Worm (Caenorhabditis elegans) whole organism, young adult: ENCODE results near the gene clec-256.
"Not testable (repeated sequence)": the region's sequence is repeated elsewhere in the genome, so short reads cannot be mapped to it uniquely, and the experiment has no call there.

ENCODE experiments used
- B0019.2 ChIP-seq: fragments of 200-800 bp; sonication (Bioruptor generic); conservative IDR thresholded peaks from 2 replicates; pipeline ENCODE4 v1.3.6; 2022; ENCODE audit warnings: missing genetic modification reagents, missing genetic modification characterization, missing compliant biosample characterization
- C17E4.6 ChIP-seq: fragments of 200-800 bp; sonication (Bioruptor generic); IDR thresholded peaks from 2 replicates; pipeline ENCODE4 v1.3.6; 2022; ENCODE audit warnings: missing genetic modification reagents, missing genetic modification characterization, missing compliant biosample characterization
- F23B12.7 ChIP-seq: sonication (generic microtip); optimal IDR thresholded peaks from 2 replicates; lab custom pipeline; 2017; ENCODE audit warnings: missing genetic modification characterization, mild to moderate bottlenecking, missing compliant biosample characterization, antibody characterized with exemption, moderate library complexity; ENCODE audit not compliant: insufficient read depth
- F39B2.1 ChIP-seq: fragments of 200-800 bp; sonication (Bioruptor generic); IDR thresholded peaks from 2 replicates; pipeline ENCODE4 v1.3.6; 2022; ENCODE audit warnings: missing genetic modification reagents, missing genetic modification characterization, missing compliant biosample characterization
- Y53F4B.3 ChIP-seq: fragments of 200-800 bp; sonication (Bioruptor generic); IDR thresholded peaks from 2 replicates; pipeline ENCODE4 v1.3.6; 2022; ENCODE audit warnings: missing genetic modification reagents, missing genetic modification characterization, missing compliant biosample characterization
- Y53G8AR.9 ChIP-seq: fragments of 200-800 bp; sonication (Bioruptor generic); conservative IDR thresholded peaks from 2 replicates; pipeline ENCODE4 v1.3.6; 2022; ENCODE audit warnings: missing genetic modification reagents, missing genetic modification characterization, missing compliant biosample characterization
- Y67H2A.10 ChIP-seq: fragments of 200-800 bp; sonication (Bioruptor generic); conservative IDR thresholded peaks from 2 replicates; pipeline ENCODE4 v1.3.6; 2022; ENCODE audit warnings: missing genetic modification reagents, missing genetic modification characterization, missing compliant biosample characterization
- ama-1 ChIP-seq, 3 experiments: fragments of 150-350 bp in 1 of 3; sonication (generic microtip) in 2 of 3; optimal IDR thresholded peaks; 2 replicates each; lab custom pipeline; 2014 to 2018; ENCODE audit warnings: missing biosample characterization in 2 of 3, missing genetic modification characterization in 2 of 3, missing genetic modification reagents in 2 of 3
- attf-5 ChIP-seq: fragments of 200-800 bp; sonication (Bioruptor generic); optimal IDR thresholded peaks from 2 replicates; lab custom pipeline; 2018; ENCODE audit warnings: mild to moderate bottlenecking, missing genetic modification characterization, missing compliant biosample characterization
- attf-6 ChIP-seq: fragments of 200-800 bp; sonication (Bioruptor generic); IDR thresholded peaks from 2 replicates; pipeline ENCODE4 v1.3.6; 2022; ENCODE audit warnings: missing genetic modification reagents, missing genetic modification characterization, missing compliant biosample characterization
- ccch-3 ChIP-seq: fragments of 200-800 bp; sonication (Bioruptor generic); optimal IDR thresholded peaks from 2 replicates; lab custom pipeline; 2018; ENCODE audit warnings: mild to moderate bottlenecking, missing genetic modification characterization, missing compliant biosample characterization
- ceh-58 ChIP-seq: fragments of 200-800 bp; sonication (Bioruptor generic); IDR thresholded peaks from 2 replicates; pipeline ENCODE4 v1.3.6; 2022; ENCODE audit warnings: missing genetic modification characterization, missing compliant biosample characterization
- ceh-79 ChIP-seq: sonication (generic microtip); optimal IDR thresholded peaks from 2 replicates; lab custom pipeline; 2017; ENCODE audit warnings: mild to moderate bottlenecking, missing genetic modification characterization, missing compliant biosample characterization
- chd-7 ChIP-seq: sonication (generic microtip); optimal IDR thresholded peaks from 2 replicates; lab custom pipeline; 2016; ENCODE audit warnings: mild to moderate bottlenecking, missing genetic modification characterization, moderate library complexity, missing compliant biosample characterization
- dox-1 ChIP-seq: fragments of 200-800 bp; sonication (Bioruptor generic); IDR thresholded peaks from 2 replicates; pipeline ENCODE4 v1.3.6; 2022; ENCODE audit warnings: missing genetic modification reagents, missing genetic modification characterization, missing compliant biosample characterization
- dpl-1 ChIP-seq: fragments of 150-350 bp; optimal IDR thresholded peaks from 2 replicates; lab custom pipeline; 2014; ENCODE audit warnings: missing biosample characterization, missing genetic modification reagents, missing genetic modification characterization
- egl-18 ChIP-seq: fragments of 200-800 bp; sonication (Bioruptor generic); IDR thresholded peaks from 2 replicates; pipeline ENCODE4 v1.3.6; 2022; ENCODE audit warnings: missing genetic modification reagents, missing genetic modification characterization, missing compliant biosample characterization
- gei-17 ChIP-seq: fragments of 200-800 bp; sonication (Bioruptor generic); optimal IDR thresholded peaks from 2 replicates; lab custom pipeline; 2018; ENCODE audit warnings: mild to moderate bottlenecking, missing genetic modification characterization, missing compliant biosample characterization
- lin-54 ChIP-seq: fragments of 200-800 bp; sonication (Bioruptor generic); optimal IDR thresholded peaks from 2 replicates; lab custom pipeline; 2018; ENCODE audit warnings: mild to moderate bottlenecking, missing genetic modification characterization, missing compliant biosample characterization
- lsy-27 ChIP-seq: sonication (generic microtip); optimal IDR thresholded peaks from 2 replicates; lab custom pipeline; 2017; ENCODE audit warnings: missing genetic modification characterization, mild to moderate bottlenecking, missing compliant biosample characterization, antibody characterized with exemption, missing genotype, borderline replicate concordance; ENCODE audit not compliant: insufficient read depth
- madf-10 ChIP-seq: sonication (generic microtip); optimal IDR thresholded peaks from 2 replicates; lab custom pipeline; 2016; ENCODE audit warnings: mild to moderate bottlenecking, missing genetic modification characterization, missing compliant biosample characterization
- mcd-1 ChIP-seq: fragments of 200-800 bp; sonication (Bioruptor generic); IDR thresholded peaks from 2 replicates; pipeline ENCODE4 v1.3.6; 2022; ENCODE audit warnings: missing genetic modification reagents, missing genetic modification characterization, missing compliant biosample characterization
- nhr-120 ChIP-seq: fragments of 200-800 bp; sonication (Bioruptor generic); IDR thresholded peaks from 2 replicates; pipeline ENCODE4 v1.3.6; 2022; ENCODE audit warnings: missing genetic modification characterization, missing compliant biosample characterization
- nhr-27 ChIP-seq: fragments of 200-800 bp; sonication (Bioruptor generic); optimal IDR thresholded peaks from 2 replicates; lab custom pipeline; 2018; ENCODE audit warnings: mild to moderate bottlenecking, missing genetic modification characterization, moderate library complexity, missing compliant biosample characterization
- nhr-80 ChIP-seq: sonication (generic microtip); optimal IDR thresholded peaks from 2 replicates; lab custom pipeline; 2016; ENCODE audit warnings: missing genetic modification characterization, missing compliant biosample characterization
- nhr-90 ChIP-seq: sonication (generic microtip); optimal IDR thresholded peaks from 2 replicates; lab custom pipeline; 2016; ENCODE audit warnings: missing genotype, mild to moderate bottlenecking, missing genetic modification characterization, missing compliant biosample characterization
- pha-4 ChIP-seq: fragments of 150-350 bp; sonication (generic microtip); optimal IDR thresholded peaks from 2 replicates; lab custom pipeline; 2014; ENCODE audit warnings: missing biosample characterization, missing genetic modification reagents, missing genetic modification characterization
- zfh-2 ChIP-seq: fragments of 200-800 bp; sonication (Bioruptor generic); conservative IDR thresholded peaks from 2 replicates; pipeline ENCODE4 v1.3.6; 2022; ENCODE audit warnings: missing genetic modification reagents, missing genetic modification characterization, missing compliant biosample characterization
- zim-3 ChIP-seq: sonication (generic microtip); optimal IDR thresholded peaks from 2 replicates; lab custom pipeline; 2017; ENCODE audit warnings: mild to moderate bottlenecking, missing genetic modification characterization, moderate library complexity, missing compliant biosample characterization
- ztf-18 ChIP-seq: sonication (generic microtip); optimal IDR thresholded peaks from 2 replicates; lab custom pipeline; 2016; ENCODE audit warnings: missing genotype, mild to moderate bottlenecking, missing genetic modification characterization, missing compliant biosample characterization
- ztf-26 ChIP-seq: sonication (generic microtip); optimal IDR thresholded peaks from 2 replicates; lab custom pipeline; 2017; ENCODE audit warnings: missing genetic modification characterization, missing compliant biosample characterization
- ztf-28 ChIP-seq: fragments of 200-800 bp; sonication (Bioruptor generic); IDR thresholded peaks from 2 replicates; pipeline ENCODE4 v1.3.6; 2022; ENCODE audit warnings: missing genetic modification reagents, missing genetic modification characterization, missing compliant biosample characterization
- ztf-6 ChIP-seq: fragments of 200-800 bp; sonication (Bioruptor generic); IDR thresholded peaks from 2 replicates; pipeline ENCODE4 v1.3.6; 2022; ENCODE audit warnings: missing genetic modification reagents, missing genetic modification characterization, missing compliant biosample characterization

Gene clec-256

DNA sequence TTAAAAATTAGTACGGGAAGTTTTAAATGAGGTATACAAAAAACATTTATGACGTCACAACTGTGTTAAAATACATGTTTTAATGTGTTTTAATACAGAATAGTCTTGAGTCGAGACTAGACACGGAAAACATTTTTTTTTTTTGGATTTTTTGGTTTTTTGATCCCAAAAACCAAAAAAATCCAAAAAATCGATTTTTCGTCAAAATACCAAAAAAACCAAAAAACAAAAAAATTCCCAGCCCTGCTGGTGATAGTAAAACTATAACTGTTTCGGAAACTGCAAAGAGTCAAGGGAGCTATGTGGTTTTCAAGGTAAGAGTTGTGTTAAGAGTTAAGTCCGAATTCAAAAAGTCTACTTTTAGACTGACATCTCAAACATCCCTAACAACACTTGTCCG is 10.4 kb upstream of the clec-256 start, which contains the start of gene F11D11.4:
TSS of gene F11D11.4 (plus strand) at position 301 of the 400 bp plus-strand sequence.
- TF ChIP-seq lsy-27 (tag; lab: Kevin White, UChicago), result no peak
- TF ChIP-seq ztf-28 (GFP tag; lab: Robert Waterston, UW), result no peak
- no peak for TF ChIP-seq pha-4
- no peak for TF ChIP-seq chd-7
- no peak for TF ChIP-seq C17E4.6
- no peak for TF ChIP-seq attf-5
- no peak for TF ChIP-seq dox-1
- TF ChIP-seq ama-1 (optimal IDR thresholded peaks at IDR 0.05; lab: Kevin White, UChicago), result no peak
- TF ChIP-seq ama-1 (GFP tag; optimal IDR thresholded peaks at IDR 0.05; lab: Kevin White, UChicago), result no peak
- TF ChIP-seq Y53G8AR.9 (GFP tag; lab: Robert Waterston, UW), result no peak
- TF ChIP-seq attf-6, result no peak
- no peak for TF ChIP-seq zfh-2
- TF ChIP-seq nhr-120, result no peak
- no peak for TF ChIP-seq ceh-79
- TF ChIP-seq dpl-1, result no peak
- TF ChIP-seq nhr-90 (tag; lab: Kevin White, UChicago), result no peak
- TF ChIP-seq B0019.2 (GFP tag; lab: Robert Waterston, UW), result no peak

DNA sequence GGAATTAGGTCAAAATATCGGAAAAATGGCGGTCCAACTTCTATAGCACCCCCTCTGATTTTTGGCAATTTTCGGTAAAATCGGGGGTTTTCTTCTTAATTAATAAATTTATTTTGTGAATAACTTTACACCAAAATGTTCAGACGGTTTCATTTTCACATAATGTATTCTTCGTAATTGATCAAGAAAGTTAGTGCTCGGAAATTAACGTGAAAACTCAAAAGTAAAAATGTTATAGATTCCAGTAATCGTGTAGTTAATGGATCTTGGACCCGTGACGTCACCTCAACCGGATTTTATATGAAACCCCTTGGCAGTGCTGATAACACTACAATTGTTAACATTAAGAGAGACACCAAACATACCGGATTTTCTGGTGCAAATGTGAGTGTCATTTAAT is 9.4 kb upstream of the clec-256 start, which contains the start of gene F11D11.22:
TSS of gene F11D11.22 (plus strand) at position 301 of the 400 bp plus-strand sequence.
- TF ChIP-seq F23B12.7 (tag; lab: Kevin White, UChicago); gei-17 (GFP tag; lab: Kevin White, UChicago); Y67H2A.10 (GFP tag; lab: Robert Waterston, UW): not testable (repeated sequence)

DNA sequence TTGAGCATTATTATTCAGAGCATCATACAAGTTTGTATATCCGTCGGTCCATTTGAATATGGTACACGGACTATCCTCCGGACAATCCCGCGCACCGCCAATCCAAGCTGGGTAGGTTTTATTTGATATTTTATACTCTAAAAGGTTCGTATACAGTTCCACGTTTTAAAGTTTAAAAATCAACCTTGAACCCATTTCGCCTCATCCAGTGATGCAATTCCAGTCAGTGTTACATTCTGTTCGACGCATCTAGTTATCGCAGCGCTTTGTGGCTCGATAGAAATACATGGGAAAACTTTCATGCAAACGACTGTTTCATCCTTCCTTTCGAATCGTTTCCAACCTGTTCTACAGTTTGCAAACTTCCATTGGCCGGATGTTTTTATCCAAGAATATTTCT is 1.6 kb upstream of the clec-256 start:
- no peak for TF ChIP-seq F39B2.1 (GFP tag; lab: Robert Waterston, UW)
- TF ChIP-seq Y67H2A.10 (GFP tag; lab: Robert Waterston, UW), result no peak
- no peak for TF ChIP-seq ztf-6
- TF ChIP-seq nhr-80 (tag; lab: Kevin White, UChicago), result no peak
- TF ChIP-seq zfh-2, result no peak
- TF ChIP-seq mcd-1 (GFP tag; lab: Robert Waterston, UW), result no peak
- TF ChIP-seq madf-10, result no peak
- TF ChIP-seq zim-3 (tag; lab: Kevin White, UChicago), result no peak
- no peak for TF ChIP-seq ceh-58 (GFP tag; lab: Robert Waterston, UW)
- TF ChIP-seq ztf-26 (tag; lab: Kevin White, UChicago), result no peak
- no peak for TF ChIP-seq ztf-18
- no peak for TF ChIP-seq ztf-28 (GFP tag; lab: Robert Waterston, UW)

DNA sequence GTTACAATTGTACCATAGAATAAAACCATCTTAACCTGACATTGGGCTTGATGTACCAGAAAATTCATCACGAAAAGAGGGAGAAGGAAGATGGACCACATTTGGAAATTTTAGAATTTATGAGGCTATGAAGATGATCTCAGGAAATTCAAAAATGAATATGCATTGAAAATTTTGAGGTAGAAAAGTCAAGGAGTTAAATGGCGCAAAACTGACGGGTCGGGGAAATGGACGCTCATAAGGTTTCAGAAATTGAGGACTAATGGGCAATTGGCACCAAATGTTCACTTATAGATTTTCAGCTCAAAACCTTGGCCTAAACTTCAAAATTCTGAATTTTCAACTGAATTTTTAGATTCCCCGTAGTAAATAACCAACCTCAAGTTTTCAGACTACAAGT is 867 bp upstream of the clec-256 start, which contains the start of gene clec-255:
TSS of gene clec-255 (minus strand) at position 101 of the 400 bp plus-strand sequence.
- TF ChIP-seq ccch-3, result no peak
- TF ChIP-seq nhr-27 (tag; lab: Kevin White, UChicago), result no peak
- TF ChIP-seq egl-18 (GFP tag; lab: Robert Waterston, UW), result no peak
- TF ChIP-seq lin-54 (GFP tag; lab: Kevin White, UChicago), result no peak
- TF ChIP-seq Y53F4B.3 (GFP tag; lab: Robert Waterston, UW), result no peak
